Worm (Caenorhabditis elegans): ENCODE results near the gene F36H5.17.

F36H5.17 gene

ce11 chrII:1722394-1722793 is 33.6 kb downstream of the F36H5.17 start, which contains the start of the genes fbxb-5 and btb-8:
Gene fbxb-5 (minus strand): TSS chrII:1722494.
Gene btb-8 (plus strand): TSS chrII:1722770.
- no peak for TF ChIP-seq sptf-1 (tag; optimal IDR thresholded peaks at IDR 0.05)
- no peak for TF ChIP-seq drap-1 (GFP tag; optimal IDR thresholded peaks at IDR 0.05)
- TF ChIP-seq lsy-2 (tag; optimal IDR thresholded peaks at IDR 0.05): no peak
- no peak for TF ChIP-seq unc-62 (GFP tag; optimal IDR thresholded peaks at IDR 0.05)
- TF ChIP-seq ztf-11 (tag; optimal IDR thresholded peaks at IDR 0.05): no peak
- TF ChIP-seq ham-2 (GFP tag; optimal IDR thresholded peaks at IDR 0.05): no peak
- TF ChIP-seq mab-5 (tag; optimal IDR thresholded peaks at IDR 0.05): no peak
- no peak for TF ChIP-seq mep-1 (tag; optimal IDR thresholded peaks at IDR 0.05)
- no peak for TF ChIP-seq ceh-43 (GFP tag; optimal IDR thresholded peaks at IDR 0.05)
- TF ChIP-seq ceh-83 (GFP tag; optimal IDR thresholded peaks at IDR 0.05): no peak
- TF ChIP-seq mls-2 (tag; optimal IDR thresholded peaks at IDR 0.05): no peak
- no peak for TF ChIP-seq nhr-2 (tag; optimal IDR thresholded peaks at IDR 0.05)
- no peak for TF ChIP-seq cnd-1 (tag; optimal IDR thresholded peaks at IDR 0.05)

- TF ChIP-seq nhr-2 (tag; optimal IDR thresholded peaks at IDR 0.05) (no peak), sptf-1 (tag; optimal IDR thresholded peaks at IDR 0.05) (no peak), hlh-1 (tag; optimal IDR thresholded peaks at IDR 0.05) (peak; percentile 50), elt-1 (tag; optimal IDR thresholded peaks at IDR 0.05; ENCODE audit: borderline replicate concordance, insufficient read depth) (no peak)
Measured at ce11 chrII:1719153-1719552, 36.8 kb downstream of the F36H5.17 start, which contains the start of gene fbxb-48. Gene fbxb-48 (minus strand): TSS chrII:1719253.

- TF ChIP-seq ceh-39 (tag; optimal IDR thresholded peaks at IDR 0.05) (peak; percentile 9), nhr-28 (tag; optimal IDR thresholded peaks at IDR 0.05) (no peak), nhr-2 (tag; optimal IDR thresholded peaks at IDR 0.05) (peak; percentile 69), cnd-1 (tag; optimal IDR thresholded peaks at IDR 0.05) (peak; percentile 4)
Measured at ce11 chrII:1714772-1715353, 41.1 kb downstream of the F36H5.17 start, which contains the start of gene btb-6. Gene btb-6 (plus strand): TSS chrII:1715303.

ce11 chrII:1712938-1713337 is 43.0 kb downstream of the F36H5.17 start, which contains the start of gene btb-7:
Gene btb-7 (plus strand): TSS chrII:1713238.
- TF ChIP-seq flh-1 (GFP tag; optimal IDR thresholded peaks at IDR 0.05) (no peak), drap-1 (GFP tag; optimal IDR thresholded peaks at IDR 0.05) (no peak), ham-2 (GFP tag; optimal IDR thresholded peaks at IDR 0.05) (no peak), mls-2 (tag; optimal IDR thresholded peaks at IDR 0.05) (no peak), lin-13 (tag; optimal IDR thresholded peaks at IDR 0.05) (no peak), lsy-2 (tag; optimal IDR thresholded peaks at IDR 0.05) (no peak), hlh-1 (tag; optimal IDR thresholded peaks at IDR 0.05) (no peak), elt-1 (tag; optimal IDR thresholded peaks at IDR 0.05; ENCODE audit: borderline replicate concordance, insufficient read depth) (no peak), unc-39 (tag; optimal IDR thresholded peaks at IDR 0.05) (no peak), ces-1 (GFP tag; optimal IDR thresholded peaks at IDR 0.05) (no peak), nhr-28 (tag; optimal IDR thresholded peaks at IDR 0.05) (no peak), sptf-1 (tag; optimal IDR thresholded peaks at IDR 0.05) (no peak), nhr-12 (tag; optimal IDR thresholded peaks at IDR 0.05) (no peak), mep-1 (tag; optimal IDR thresholded peaks at IDR 0.05) (no peak), ztf-11 (tag; optimal IDR thresholded peaks at IDR 0.05) (no peak), ceh-39 (tag; optimal IDR thresholded peaks at IDR 0.05) (no peak)

- no peak for TF ChIP-seq hlh-1 (tag; optimal IDR thresholded peaks at IDR 0.05)
- no peak for TF ChIP-seq cnd-1 (tag; optimal IDR thresholded peaks at IDR 0.05)
- TF ChIP-seq nhr-28 (tag; optimal IDR thresholded peaks at IDR 0.05): no peak
- TF ChIP-seq nhr-76 (tag; optimal IDR thresholded peaks at IDR 0.05): no peak
- no peak for TF ChIP-seq unc-39 (tag; optimal IDR thresholded peaks at IDR 0.05)
- TF ChIP-seq bed-3 (GFP tag; optimal IDR thresholded peaks at IDR 0.05): no peak
- TF ChIP-seq elt-3 (tag; optimal IDR thresholded peaks at IDR 0.05): no peak
- no peak for TF ChIP-seq unc-62 (GFP tag; optimal IDR thresholded peaks at IDR 0.05)
- no peak for TF ChIP-seq sptf-1 (tag; optimal IDR thresholded peaks at IDR 0.05)
- TF ChIP-seq nhr-2 (tag; optimal IDR thresholded peaks at IDR 0.05): no peak
- no peak for TF ChIP-seq snpc-4 (tag; optimal IDR thresholded peaks at IDR 0.05)
- no peak for TF ChIP-seq lin-13 (tag; optimal IDR thresholded peaks at IDR 0.05)
- TF ChIP-seq ceh-43 (GFP tag; optimal IDR thresholded peaks at IDR 0.05): no peak
Measured at ce11 chrII:1709959-1710358, 46.0 kb downstream of the F36H5.17 start, which contains the start of gene fbxa-184. Gene fbxa-184 (plus strand): TSS chrII:1710259.

ce11 chrII:1706385-1706784 is 49.6 kb downstream of the F36H5.17 start, which contains the start of gene sdz-18:
Gene sdz-18 (minus strand): TSS chrII:1706485.
- TF ChIP-seq ceh-83 (GFP tag; optimal IDR thresholded peaks at IDR 0.05): no peak
- no peak for TF ChIP-seq blmp-1 (tag; optimal IDR thresholded peaks at IDR 0.05)
- TF ChIP-seq mab-5 (tag; optimal IDR thresholded peaks at IDR 0.05): no peak
- no peak for TF ChIP-seq lin-32 (GFP tag; optimal IDR thresholded peaks at IDR 0.05)
- TF ChIP-seq elt-1 (tag; optimal IDR thresholded peaks at IDR 0.05; ENCODE audit: borderline replicate concordance, insufficient read depth): no peak
- no peak for TF ChIP-seq elt-3 (tag; optimal IDR thresholded peaks at IDR 0.05)
- TF ChIP-seq nhr-28 (tag; optimal IDR thresholded peaks at IDR 0.05): no peak
- no peak for TF ChIP-seq lsy-2 (tag; optimal IDR thresholded peaks at IDR 0.05)
- no peak for TF ChIP-seq snpc-4 (tag; optimal IDR thresholded peaks at IDR 0.05)
- no peak for TF ChIP-seq sptf-1 (tag; optimal IDR thresholded peaks at IDR 0.05)
- TF ChIP-seq nhr-237 (tag; optimal IDR thresholded peaks at IDR 0.05): no peak

All from whole organism, mixed stage, embryonic.